Fruit fly (Drosophila melanogaster): Measurements from ENCODE around the gene PIG-P.
A peak's percentile ranks its signal among the peaks of the same experiment; 100 is the strongest.

PIG-P gene

dm6 chr3R:26021195-26021914, 36.7 kb downstream of the PIG-P start:
- TF ChIP-seq Lpt (GFP tag; optimal IDR thresholded peaks at IDR 0.05) (peak; percentile 88), Gug (GFP tag; IDR thresholded peaks at IDR 0.05) (peak; percentile 66), Ets96B (tag; optimal IDR thresholded peaks at IDR 0.05) (peak; percentile 94), Eip93F (GFP tag; optimal IDR thresholded peaks at IDR 0.05) (peak; percentile 6), lz (GFP tag; optimal IDR thresholded peaks at IDR 0.05) (peak; percentile 95), Eip78C (GFP tag) (peak; percentile 98), Hr39 (GFP tag; optimal IDR thresholded peaks at IDR 0.05) (peak; percentile 89), dac (GFP tag; optimal IDR thresholded peaks at IDR 0.05) (peak; percentile 81), fd85E (GFP tag; optimal IDR thresholded peaks at IDR 0.05) (peak; percentile 41), OdsH (GFP tag; optimal IDR thresholded peaks at IDR 0.05) (peak; percentile 92), CG7368 (GFP tag; optimal IDR thresholded peaks at IDR 0.05) (peak; percentile 78), CG10669 (GFP tag; optimal IDR thresholded peaks at IDR 0.05) (peak; percentile 93), fkh (GFP tag; optimal IDR thresholded peaks at IDR 0.05) (peak; percentile 54), spab (GFP tag; optimal IDR thresholded peaks at IDR 0.05) (peak; percentile 96), CG6854 (GFP tag; optimal IDR thresholded peaks at IDR 0.05) (peak; percentile 71), CG34406 (GFP tag; optimal IDR thresholded peaks at IDR 0.05) (peak; percentile 94), CG11762 (GFP tag; optimal IDR thresholded peaks at IDR 0.05; ENCODE audit: insufficient read depth) (peak; percentile 91), CG15336 (GFP tag; IDR thresholded peaks at IDR 0.05) (peak; percentile 82), cyc (GFP tag; optimal IDR thresholded peaks at IDR 0.05) (peak; percentile 87), CG6808 (GFP tag; optimal IDR thresholded peaks at IDR 0.05) (peak; percentile 96), CG11294 (GFP tag; IDR thresholded peaks at IDR 0.05) (peak; percentile 71; the same call in 1 of the 2 replicates), CG3032 (tag; optimal IDR thresholded peaks at IDR 0.05) (peak; percentile 95), net (GFP tag; optimal IDR thresholded peaks at IDR 0.05) (peak; percentile 94), topi (GFP tag; optimal IDR thresholded peaks at IDR 0.05) (peak; percentile 95), acj6 (GFP tag; optimal IDR thresholded peaks at IDR 0.05) (peak; percentile 92), Blimp-1 (GFP tag; optimal IDR thresholded peaks at IDR 0.05) (peak; percentile 87), dsx (GFP tag; optimal IDR thresholded peaks at IDR 0.05; ENCODE audit: poor library complexity, severe bottlenecking) (peak; percentile 63), CG8632 (GFP tag; optimal IDR thresholded peaks at IDR 0.05) (peak; percentile 93), Hr4 (GFP tag; optimal IDR thresholded peaks at IDR 0.05) (peak; percentile 92), CG32006 (GFP tag; optimal IDR thresholded peaks at IDR 0.05) (peak; percentile 98), Sox15 (GFP tag; optimal IDR thresholded peaks at IDR 0.05) (peak; percentile 93), Hr38 (GFP tag; optimal IDR thresholded peaks at IDR 0.05) (no peak), CG16779 (tag; optimal IDR thresholded peaks at IDR 0.05) (peak; percentile 89), Smox (GFP tag; optimal IDR thresholded peaks at IDR 0.05) (peak; percentile 93), Sox102F (GFP tag; optimal IDR thresholded peaks at IDR 0.05) (peak; percentile 75), CG1621 (tag; optimal IDR thresholded peaks at IDR 0.05) (peak; percentile 60), CG11902 (GFP tag; optimal IDR thresholded peaks at IDR 0.05) (peak; percentile 92), esn (GFP tag; optimal IDR thresholded peaks at IDR 0.05) (peak; percentile 97), CG4318 (GFP tag; optimal IDR thresholded peaks at IDR 0.05) (peak; percentile 96), CG6792 (GFP tag; optimal IDR thresholded peaks at IDR 0.05) (peak; percentile 94), CG3919 (GFP tag; optimal IDR thresholded peaks at IDR 0.05) (peak; percentile 91), CG8319 (GFP tag; optimal IDR thresholded peaks at IDR 0.05) (peak; percentile 90), Sox14 (GFP tag; optimal IDR thresholded peaks at IDR 0.05) (peak; percentile 92), pdm3 (GFP tag; optimal IDR thresholded peaks at IDR 0.05) (peak; percentile 93), Eip75B (GFP tag; optimal IDR thresholded peaks at IDR 0.05) (peak; percentile 92), CG9139 (GFP tag; optimal IDR thresholded peaks at IDR 0.05) (peak; percentile 73), vri (GFP tag; optimal IDR thresholded peaks at IDR 0.05) (peak; percentile 53), CG6163 (GFP tag; IDR thresholded peaks at IDR 0.05) (peak; percentile 62; the same call in 2 of the 3 replicates), salr (GFP tag; optimal IDR thresholded peaks at IDR 0.05) (peak; percentile 61 to 98), ss (GFP tag; optimal IDR thresholded peaks at IDR 0.05) (peak; percentile 82 to 93)
